Worm (Caenorhabditis elegans) whole organism, young adult: ENCODE results near the gene srw-99.

Experiments used
- F10E7.11 ChIP-seq: sonication (generic microtip); optimal IDR thresholded peaks from 2 replicates; lab custom pipeline; 2017; ENCODE audit warnings: mild to moderate bottlenecking, missing genetic modification characterization, moderate library complexity, missing compliant biosample characterization
- K12H6.12 ChIP-seq: fragments of 200-800 bp; sonication (Bioruptor generic); optimal IDR thresholded peaks from 2 replicates; lab custom pipeline; 2018; ENCODE audit warnings: mild to moderate bottlenecking, missing genetic modification characterization, missing compliant biosample characterization
- akir-1 ChIP-seq: fragments of 200-800 bp; sonication (Bioruptor generic); optimal IDR thresholded peaks from 2 replicates; lab custom pipeline; 2018; ENCODE audit warnings: mild to moderate bottlenecking, missing genetic modification characterization, moderate library complexity, missing compliant biosample characterization
- atf-7 ChIP-seq: sonication (generic microtip); optimal IDR thresholded peaks from 2 replicates; lab custom pipeline; 2017; ENCODE audit warnings: mild to moderate bottlenecking, missing genetic modification characterization, missing compliant biosample characterization
- bed-1 ChIP-seq: fragments of 200-800 bp; sonication (Bioruptor generic); IDR thresholded peaks from 2 replicates; pipeline ENCODE4 v1.3.6; 2022; ENCODE audit warnings: missing genetic modification reagents, missing genetic modification characterization, missing compliant biosample characterization
- gei-17 ChIP-seq: fragments of 200-800 bp; sonication (Bioruptor generic); optimal IDR thresholded peaks from 2 replicates; lab custom pipeline; 2018; ENCODE audit warnings: mild to moderate bottlenecking, missing genetic modification characterization, missing compliant biosample characterization
- him-1 ChIP-seq: sonication (generic microtip); optimal IDR thresholded peaks from 2 replicates; lab custom pipeline; 2016; ENCODE audit warnings: missing genotype, missing genetic modification reagents, missing genetic modification characterization, missing compliant biosample characterization
- madf-6 ChIP-seq: fragments of 200-800 bp; sonication (Bioruptor generic); IDR thresholded peaks from 2 replicates; pipeline ENCODE4 v1.3.6; 2022; ENCODE audit warnings: missing genetic modification reagents, missing genetic modification characterization, missing compliant biosample characterization
- pha-4 ChIP-seq: fragments of 150-350 bp; sonication (generic microtip); optimal IDR thresholded peaks from 2 replicates; lab custom pipeline; 2014; ENCODE audit warnings: missing biosample characterization, missing genetic modification reagents, missing genetic modification characterization
- unc-62 ChIP-seq: fragments of 150-350 bp; optimal IDR thresholded peaks from 2 replicates; lab custom pipeline; 2014; ENCODE audit warnings: missing biosample characterization, missing genetic modification reagents, missing genetic modification characterization

DNA sequence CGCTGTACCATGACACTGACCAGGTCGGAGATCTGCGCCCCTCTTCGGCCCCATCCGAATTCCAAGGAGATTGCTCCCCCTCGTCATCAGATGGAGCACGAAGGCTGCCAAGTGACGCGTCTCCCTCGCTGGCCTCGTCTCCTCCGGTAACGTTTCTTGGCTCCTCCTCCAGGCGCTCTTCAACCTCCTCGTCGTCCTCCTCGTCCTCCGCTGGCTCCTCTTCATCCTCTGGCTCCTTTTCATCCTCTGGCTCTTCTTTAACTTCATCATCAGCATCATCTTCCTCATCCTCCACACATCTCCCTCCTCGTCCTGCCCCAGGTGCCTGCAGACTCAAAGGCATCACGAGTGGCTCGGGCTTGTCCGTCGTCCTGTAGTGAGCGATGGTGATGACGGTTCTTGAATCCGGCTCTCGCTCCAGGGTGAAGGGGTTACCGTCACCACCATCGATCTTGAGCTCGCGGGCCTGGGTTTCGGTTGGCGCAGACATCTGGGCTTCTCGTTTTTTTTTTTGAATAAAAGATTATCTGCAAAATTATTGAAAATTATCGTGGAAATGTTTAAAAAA lies 9.2 kb upstream of the srw-99 start:
- no peak for TF ChIP-seq bed-1
- TF ChIP-seq madf-6 (GFP tag; lab: Robert Waterston, UW): no peak
- TF ChIP-seq K12H6.12 (tag; lab: Kevin White, UChicago): no peak
- TF ChIP-seq gei-17 (GFP tag; lab: Kevin White, UChicago): no peak
- no peak for TF ChIP-seq pha-4 (tag; lab: Kevin White, UChicago)
- TF ChIP-seq atf-7 (tag; lab: Kevin White, UChicago): no peak
- TF ChIP-seq unc-62: no peak
- TF ChIP-seq F10E7.11: no peak
- no peak for TF ChIP-seq him-1 (tag; lab: Kevin White, UChicago)
- TF ChIP-seq akir-1 (GFP tag; lab: Kevin White, UChicago): no peak
